Fruit fly (Drosophila melanogaster) S2 (cell line): ENCODE results near the gene shams.

Experiments
- CG8478 ChIP-seq: fragments of >200 bp; optimal IDR thresholded peaks from 2 replicates; lab custom pipeline; 2018
- CTCF ChIP-seq, 2 experiments: fragments of >200 bp; optimal IDR thresholded peaks; 2 replicates each; lab custom pipeline; 2018

dm6 chr3R:25036644-25037043 is 37.8 kb downstream of the shams start, which contains the start of gene CG31115:
- no peak for TF ChIP-seq CG8478 (lab: Kevin White, UChicago)
- no peak for TF ChIP-seq CTCF (optimal IDR thresholded peaks at IDR 0.05; lab: Kevin White, UChicago)
